Worm (Caenorhabditis elegans) whole organism, L3 larva: Measurements from ENCODE around the gene ina-1.

Experiments
- R02D3.7 ChIP-seq: fragments of 150-350 bp; optimal IDR thresholded peaks from 2 replicates; lab custom pipeline; 2014; ENCODE audit warnings: missing biosample characterization, missing genetic modification characterization
- ZK546.5 ChIP-seq: sonication (generic microtip); optimal IDR thresholded peaks from 2 replicates; lab custom pipeline; 2017; ENCODE audit warnings: missing biosample characterization, missing genetic modification characterization
- aly-2 ChIP-seq: fragments of 150-350 bp; optimal IDR thresholded peaks from 2 replicates; lab custom pipeline; 2014; ENCODE audit warnings: missing biosample characterization, missing genetic modification characterization
- ama-1 ChIP-seq: fragments of 150-350 bp; optimal IDR thresholded peaks from 2 replicates; lab custom pipeline; 2018
- ceh-28 ChIP-seq: fragments of 150-350 bp; optimal IDR thresholded peaks from 2 replicates; lab custom pipeline; 2014; ENCODE audit warnings: missing biosample characterization, missing genetic modification reagents, missing genetic modification characterization
- ceh-82 ChIP-seq: fragments of 150-350 bp; optimal IDR thresholded peaks from 2 replicates; lab custom pipeline; 2014; ENCODE audit warnings: missing biosample characterization, missing genetic modification characterization
- ceh-9 ChIP-seq: sonication (generic microtip); optimal IDR thresholded peaks from 2 replicates; lab custom pipeline; 2018; ENCODE audit warnings: missing biosample characterization, missing genetic modification characterization
- daf-12 ChIP-seq: fragments of 150-350 bp; optimal IDR thresholded peaks from 2 replicates; lab custom pipeline; 2014; ENCODE audit warnings: missing biosample characterization, missing genetic modification reagents, missing genetic modification characterization
- egl-27 ChIP-seq: sonication (generic microtip); optimal IDR thresholded peaks from 4 replicates; lab custom pipeline; 2017; ENCODE audit warnings: missing biosample characterization, missing genetic modification reagents, missing genetic modification characterization
- elt-1 ChIP-seq: fragments of 150-350 bp; optimal IDR thresholded peaks from 2 replicates; lab custom pipeline; 2014; ENCODE audit warnings: missing biosample characterization, missing genetic modification characterization
- elt-3 ChIP-seq, 3 experiments: fragments of 150-350 bp in 1 of 3; sonication (generic microtip) in 2 of 3; optimal IDR thresholded peaks; 2 replicates in 2 of 3; 4 replicates in 1 of 3; lab custom pipeline; 2014 to 2017; ENCODE audit warnings: missing biosample characterization in 3 of 3, missing genetic modification characterization in 3 of 3
- eor-1 ChIP-seq, 2 experiments: fragments of 150-350 bp; optimal IDR thresholded peaks; 2 replicates each; lab custom pipeline; 2014 to 2018; ENCODE audit warnings: missing biosample characterization in 2 of 2, missing genetic modification characterization in 2 of 2
- fkh-10 ChIP-seq: sonication (generic microtip); optimal IDR thresholded peaks from 2 replicates; lab custom pipeline; 2017; ENCODE audit warnings: missing biosample characterization, missing genetic modification reagents, missing genetic modification characterization
- fos-1 ChIP-seq: fragments of 150-350 bp; optimal IDR thresholded peaks from 2 replicates; lab custom pipeline; 2014; ENCODE audit warnings: missing biosample characterization, missing genetic modification characterization
- hmg-11 ChIP-seq: sonication (generic microtip); optimal IDR thresholded peaks from 2 replicates; lab custom pipeline; 2016; ENCODE audit warnings: missing genetic modification characterization, missing compliant biosample characterization
- jun-1 ChIP-seq: fragments of 150-350 bp; optimal IDR thresholded peaks from 2 replicates; lab custom pipeline; 2014; ENCODE audit warnings: missing biosample characterization, missing genetic modification reagents, missing genetic modification characterization
- lin-15B ChIP-seq: fragments of 150-350 bp; optimal IDR thresholded peaks from 2 replicates; lab custom pipeline; 2014; ENCODE audit warnings: missing biosample characterization, missing genetic modification characterization
- lin-39 ChIP-seq: fragments of 150-350 bp; optimal IDR thresholded peaks from 2 replicates; lab custom pipeline; 2018; ENCODE audit warnings: missing biosample characterization, missing genetic modification reagents, missing genetic modification characterization
- lsy-12 ChIP-seq: sonication (generic microtip); optimal IDR thresholded peaks from 2 replicates; lab custom pipeline; 2016; ENCODE audit warnings: mild to moderate bottlenecking, missing genetic modification characterization, missing compliant biosample characterization
- mdl-1 ChIP-seq: fragments of 150-350 bp; optimal IDR thresholded peaks from 2 replicates; lab custom pipeline; 2014; ENCODE audit warnings: missing biosample characterization, missing genetic modification characterization
- mml-1 ChIP-seq: fragments of 150-350 bp; sonication (generic microtip); optimal IDR thresholded peaks from 3 replicates; lab custom pipeline; 2014; ENCODE audit warnings: missing biosample characterization, missing genetic modification characterization
- nfya-1 ChIP-seq: sonication (generic microtip); optimal IDR thresholded peaks from 2 replicates; lab custom pipeline; 2017; ENCODE audit warnings: missing genetic modification characterization, mild to moderate bottlenecking, missing compliant biosample characterization, antibody characterized with exemption, moderate library complexity; ENCODE audit not compliant: insufficient read depth
- nhr-11 ChIP-seq: fragments of 150-350 bp; optimal IDR thresholded peaks from 2 replicates; lab custom pipeline; 2014; ENCODE audit warnings: missing biosample characterization, missing genetic modification characterization
- nhr-12 ChIP-seq: fragments of 150-350 bp; optimal IDR thresholded peaks from 2 replicates; lab custom pipeline; 2014; ENCODE audit warnings: missing biosample characterization, missing genetic modification characterization
- nhr-237 ChIP-seq: fragments of 150-350 bp; optimal IDR thresholded peaks from 2 replicates; lab custom pipeline; 2014; ENCODE audit warnings: missing biosample characterization, missing genetic modification characterization
- nhr-25 ChIP-seq: sonication (generic microtip); optimal IDR thresholded peaks from 2 replicates; lab custom pipeline; 2017; ENCODE audit warnings: missing biosample characterization, missing genetic modification characterization
- nhr-43 ChIP-seq: sonication (generic microtip); optimal IDR thresholded peaks from 2 replicates; lab custom pipeline; 2016; ENCODE audit warnings: mild to moderate bottlenecking, missing genetic modification characterization, missing compliant biosample characterization; ENCODE audit not compliant: poor library complexity, severe bottlenecking
- nhr-76 ChIP-seq: fragments of 150-350 bp; sonication (generic microtip); optimal IDR thresholded peaks from 5 replicates; lab custom pipeline; 2014; ENCODE audit warnings: missing biosample characterization, missing genetic modification characterization
- nhr-77 ChIP-seq: fragments of 150-350 bp; optimal IDR thresholded peaks from 2 replicates; lab custom pipeline; 2014; ENCODE audit warnings: missing biosample characterization, missing genetic modification characterization
- pha-4 ChIP-seq: fragments of 150-350 bp; optimal IDR thresholded peaks from 2 replicates; lab custom pipeline; 2014; ENCODE audit warnings: missing biosample characterization, missing genetic modification reagents, missing genetic modification characterization
- sea-2 ChIP-seq: fragments of 150-350 bp; sonication (generic microtip); optimal IDR thresholded peaks from 4 replicates; lab custom pipeline; 2014; ENCODE audit warnings: missing biosample characterization, missing genetic modification reagents, missing genetic modification characterization
- skn-1 ChIP-seq: fragments of 150-350 bp; optimal IDR thresholded peaks from 2 replicates; lab custom pipeline; 2014; ENCODE audit warnings: missing biosample characterization, missing genetic modification characterization
- unc-39 ChIP-seq: sonication (generic microtip); optimal IDR thresholded peaks from 4 replicates; lab custom pipeline; 2017; ENCODE audit warnings: missing biosample characterization, missing genetic modification characterization
- unc-62 ChIP-seq: fragments of 150-350 bp; sonication (generic microtip); optimal IDR thresholded peaks from 4 replicates; lab custom pipeline; 2014; ENCODE audit warnings: missing biosample characterization, missing genetic modification reagents, missing genetic modification characterization
- ztf-11 ChIP-seq: fragments of 150-350 bp; optimal IDR thresholded peaks from 2 replicates; lab custom pipeline; 2014; ENCODE audit warnings: missing biosample characterization, missing genetic modification characterization
- ztf-4 ChIP-seq: fragments of 150-350 bp; optimal IDR thresholded peaks from 2 replicates; lab custom pipeline; 2014; ENCODE audit warnings: missing biosample characterization, missing genetic modification characterization

ina-1 gene

DNA sequence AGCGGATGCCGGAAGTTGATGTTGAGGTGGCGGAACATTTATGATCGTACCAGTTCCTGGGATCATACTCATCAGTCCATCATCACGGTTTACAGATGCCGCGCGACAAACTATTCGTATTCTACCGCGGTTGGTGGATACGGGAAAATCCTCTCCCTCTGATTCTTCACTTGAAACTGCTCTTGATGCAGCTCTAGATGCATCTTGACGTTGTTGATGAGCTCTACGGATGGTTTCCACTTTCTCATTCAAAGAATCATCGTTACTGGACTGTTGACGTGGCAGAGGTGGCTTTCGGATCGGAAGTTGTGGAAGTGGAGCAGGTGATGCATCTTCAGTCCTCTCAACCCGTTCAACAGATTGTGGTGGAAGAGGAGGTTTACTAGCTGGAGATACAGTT, 23.5 kb downstream of the ina-1 start:
- TF ChIP-seq egl-27 (tag; lab: Kevin White, UChicago) (no peak), R02D3.7 (tag; lab: Kevin White, UChicago) (no peak), nhr-11 (no peak), nhr-12 (tag; lab: Kevin White, UChicago) (no peak), aly-2 (no peak), nhr-76 (tag; lab: Kevin White, UChicago) (no peak), sea-2 (GFP tag; lab: Kevin White, UChicago) (no peak), jun-1 (no peak), eor-1 (tag; optimal IDR thresholded peaks at IDR 0.05; lab: Kevin White, UChicago) (no peak), skn-1 (tag; lab: Kevin White, UChicago) (no peak), ZK546.5 (no peak), nhr-237 (tag; lab: Kevin White, UChicago) (no peak), nhr-43 (tag; lab: Kevin White, UChicago) (no peak), lin-15B (tag; lab: Kevin White, UChicago) (no peak), unc-39 (no peak), pha-4 (tag; lab: Kevin White, UChicago) (no peak), elt-1 (tag; lab: Kevin White, UChicago) (no peak), fos-1 (no peak), nhr-25 (tag; lab: Kevin White, UChicago) (no peak), ama-1 (no peak)

DNA sequence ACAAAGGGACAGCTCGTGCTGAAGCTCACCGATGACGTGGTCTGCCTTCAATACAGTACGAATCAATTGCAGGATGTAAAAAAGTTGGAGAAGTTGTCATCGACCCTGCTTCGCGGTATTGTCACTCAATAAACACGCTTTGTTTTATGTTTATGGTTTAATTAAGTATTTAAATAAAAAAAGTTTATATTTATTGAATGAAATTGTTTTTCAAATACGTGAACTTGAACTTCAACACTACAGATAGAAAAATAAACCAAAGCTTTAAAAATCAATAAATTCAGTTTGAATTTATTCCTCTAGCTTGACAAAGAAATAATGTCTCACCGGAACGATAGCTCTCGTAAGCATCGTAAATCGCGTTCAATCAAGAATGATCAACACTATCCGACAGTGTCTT, 26.8 kb downstream of the ina-1 start, which contains the start of gene ZK512.8:
ZK512.8 (plus strand) TSS at position 301 of the 400 bp plus-strand sequence.
- TF ChIP-seq ZK546.5 (no peak), ztf-11 (tag; lab: Kevin White, UChicago) (no peak), ceh-28 (no peak), lin-39 (tag; lab: Kevin White, UChicago) (no peak), fkh-10 (GFP tag; lab: Kevin White, UChicago) (no peak), ztf-4 (tag; lab: Kevin White, UChicago) (no peak), ama-1 (no peak)
- TF ChIP-seq, all 47 proteins: peak for 0

DNA sequence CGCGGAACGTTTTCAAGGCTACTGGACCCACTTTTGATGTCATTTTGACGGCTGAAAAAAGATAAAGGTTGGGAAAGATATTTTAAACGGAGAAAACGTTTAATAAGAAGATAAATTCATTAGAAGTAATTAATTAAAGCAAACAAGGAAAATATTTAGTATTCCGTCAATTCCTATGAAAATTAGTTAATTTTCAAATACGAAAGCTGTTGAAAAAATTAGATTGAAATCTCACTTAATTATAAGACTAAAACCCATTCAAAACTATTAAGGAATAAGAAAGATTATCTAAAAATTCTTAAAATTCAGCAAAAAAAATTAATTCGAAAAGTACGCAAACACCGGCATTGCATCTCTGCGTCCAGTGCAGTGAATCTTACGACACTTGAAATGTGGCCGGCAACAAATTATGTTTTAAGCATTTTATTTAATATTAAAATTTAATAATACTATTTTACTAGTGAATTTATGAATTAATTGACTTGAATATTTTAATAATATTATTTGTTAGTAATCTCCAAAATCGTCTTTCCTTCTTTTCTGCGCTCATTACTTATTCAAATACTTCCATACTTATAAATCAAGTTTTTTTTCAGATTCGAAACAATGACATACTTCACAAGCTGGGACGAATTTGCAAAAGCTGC, 27.7 kb downstream of the ina-1 start, which contains the start of the genes ZK512.2 and ZK512.4:
ZK512.2 (minus strand) TSS at position 51 of the 647 bp plus-strand sequence.
ZK512.4 (plus strand) TSS at position 597 of the 647 bp plus-strand sequence.
- TF ChIP-seq ZK546.5 (no peak), unc-62 (GFP tag; lab: Kevin White, UChicago) (no peak), elt-3 (tag; optimal IDR thresholded peaks at IDR 0.05; lab: Kevin White, UChicago) (no peak), pha-4 (tag; lab: Kevin White, UChicago) (peak; percentile 52), hmg-11 (tag; lab: Kevin White, UChicago) (no peak), ceh-82 (tag; lab: Kevin White, UChicago) (no peak), lin-39 (tag; lab: Kevin White, UChicago) (no peak), eor-1 (tag; optimal IDR thresholded peaks at IDR 0.05; lab: Kevin White, UChicago) (no peak)
- TF ChIP-seq, all 47 proteins: peak for 1

DNA sequence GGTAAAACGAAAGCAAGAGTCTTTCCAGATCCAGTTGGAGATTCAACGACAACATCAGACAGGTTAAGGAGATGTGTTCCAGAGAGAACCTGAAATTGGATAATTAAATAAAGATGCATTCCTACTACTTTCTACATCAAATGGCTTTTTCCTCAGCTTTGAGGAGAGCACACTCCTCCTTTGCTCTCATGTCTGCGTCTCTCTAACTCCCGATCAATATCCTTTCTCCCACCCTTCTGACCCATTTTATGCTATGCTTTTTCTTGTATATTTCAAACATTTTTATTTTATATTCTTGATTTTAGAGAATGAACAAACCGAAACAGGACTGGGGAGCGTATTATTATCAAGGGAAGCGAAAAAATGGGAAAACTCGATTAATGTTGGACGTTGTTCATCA, 28.7 kb downstream of the ina-1 start, which contains the start of gene ZK512.11:
ZK512.11 (plus strand) TSS at position 301 of the 400 bp plus-strand sequence.
- peak; percentile 11 for TF ChIP-seq nfya-1 (tag; lab: Kevin White, UChicago)
- no peak for TF ChIP-seq fos-1
- peak; percentile 7 for TF ChIP-seq hmg-11 (tag; lab: Kevin White, UChicago)

DNA sequence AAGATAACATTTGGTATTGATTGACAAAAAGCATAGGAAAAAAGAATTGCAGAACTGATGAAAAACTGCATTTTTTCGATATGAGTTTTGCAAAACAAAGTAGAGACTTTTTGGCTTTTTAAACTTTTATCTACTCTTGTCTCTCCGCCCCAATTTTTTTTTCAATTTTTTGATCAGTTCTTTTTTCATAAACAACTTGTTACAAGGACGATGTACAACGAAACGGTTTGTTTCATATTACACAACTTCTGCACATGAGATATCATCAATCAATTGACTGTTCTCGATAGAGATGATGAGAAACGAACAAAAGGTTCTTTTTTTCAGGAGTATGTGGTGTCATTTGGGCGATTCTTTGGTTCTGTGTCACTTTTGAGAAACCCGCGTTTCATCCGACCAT, 34.0 kb downstream of the ina-1 start, which contains the start of gene ZK512.7:
ZK512.7 (minus strand) TSS at position 101 of the 400 bp plus-strand sequence.
- TF ChIP-seq daf-12 = no peak
- TF ChIP-seq lin-39 (tag; lab: Kevin White, UChicago) = no peak
- no peak for TF ChIP-seq mdl-1 (tag; lab: Kevin White, UChicago)
- no peak for TF ChIP-seq mml-1
- TF ChIP-seq fkh-10 (GFP tag; lab: Kevin White, UChicago) = no peak
- TF ChIP-seq nhr-25 (tag; lab: Kevin White, UChicago) = no peak
- TF ChIP-seq ceh-82 (tag; lab: Kevin White, UChicago) = no peak
- no peak for TF ChIP-seq aly-2
- no peak for TF ChIP-seq lsy-12
- no peak for TF ChIP-seq jun-1
- TF ChIP-seq ceh-9 (tag; lab: Kevin White, UChicago) = no peak
- no peak for TF ChIP-seq unc-39
- TF ChIP-seq nhr-77 (tag; lab: Kevin White, UChicago) = no peak
- no peak for TF ChIP-seq ztf-4 (tag; lab: Kevin White, UChicago)
- no peak for TF ChIP-seq R02D3.7 (tag; lab: Kevin White, UChicago)
- TF ChIP-seq ZK546.5 = no peak
- TF ChIP-seq, all 47 proteins: peak for 0
